Fruit fly (Drosophila melanogaster): Measurements from ENCODE around the gene CG14969.

Gene CG14969

dm6 chr3L:3382489-3382879 is 47.7 kb upstream of the CG14969 start (continued):
- TF ChIP-seq CG4617 (GFP tag; optimal IDR thresholded peaks at IDR 0.05; ENCODE audit: borderline replicate concordance) (peak; percentile 40), Lpt (GFP tag; optimal IDR thresholded peaks at IDR 0.05) (no peak), E2f2 (GFP tag; IDR thresholded peaks at IDR 0.05) (peak; percentile 48; the same call in 1 of the 2 replicates), CG10543 (GFP tag; optimal IDR thresholded peaks at IDR 0.05) (peak; percentile 51), Dad (GFP tag; optimal IDR thresholded peaks at IDR 0.05) (peak; percentile 76), CG6791 (GFP tag; IDR thresholded peaks at IDR 0.05; ENCODE audit: partially characterized antibody) (no peak), CG7372 (GFP tag; IDR thresholded peaks at IDR 0.05) (peak; percentile 74), CG33213 (GFP tag; optimal IDR thresholded peaks at IDR 0.05) (peak; percentile 70), ind (GFP tag; optimal IDR thresholded peaks at IDR 0.05) (peak; percentile 84), ac (GFP tag; optimal IDR thresholded peaks at IDR 0.05) (peak; percentile 45), CHES-1-like (GFP tag; optimal IDR thresholded peaks at IDR 0.05) (peak; percentile 62), wor (GFP tag; IDR thresholded peaks at IDR 0.05) (peak; percentile 64), CG13287 (GFP tag; IDR thresholded peaks at IDR 0.05; ENCODE audit: partially characterized antibody) (no peak), pan (optimal IDR thresholded peaks at IDR 0.05) (no peak), pan (GFP tag; optimal IDR thresholded peaks at IDR 0.05 in 1 of 2, IDR thresholded peaks at IDR 0.05 in 1 of 2) (peak in 1 of 2 experiments; percentile 89), gcm2 (GFP tag; optimal IDR thresholded peaks at IDR 0.05) (peak; percentile 56), pnt (GFP tag; optimal IDR thresholded peaks at IDR 0.05) (peak; percentile 75), CG15479 (GFP tag; optimal IDR thresholded peaks at IDR 0.05) (no peak), CG10959 (GFP tag; IDR thresholded peaks at IDR 0.05) (peak; percentile 81), tx (GFP tag; optimal IDR thresholded peaks at IDR 0.05) (peak; percentile 63), Aef1 (GFP tag; IDR thresholded peaks at IDR 0.05) (peak; percentile 77), Ssrp (tag; optimal IDR thresholded peaks at IDR 0.05) (peak; percentile 86), p53 (GFP tag; optimal IDR thresholded peaks at IDR 0.05) (peak; percentile 5), prd (optimal IDR thresholded peaks at IDR 0.05) (no peak), prd (GFP tag; IDR thresholded peaks at IDR 0.05) (peak; percentile 91), Six4 (GFP tag; optimal IDR thresholded peaks at IDR 0.05) (peak; percentile 81), ci (GFP tag; IDR thresholded peaks at IDR 0.05) (peak; percentile 87), C15 (GFP tag; IDR thresholded peaks at IDR 0.05) (peak; percentile 78; the same call in 2 of the 3 replicates), eve (GFP tag; optimal IDR thresholded peaks at IDR 0.05) (no peak), CG11723 (GFP tag; optimal IDR thresholded peaks at IDR 0.05) (peak; percentile 72), Meics (GFP tag; optimal IDR thresholded peaks at IDR 0.05) (peak; percentile 85), Sox100B (GFP tag; optimal IDR thresholded peaks at IDR 0.05) (peak; percentile 74), slou (GFP tag; optimal IDR thresholded peaks at IDR 0.05) (peak; percentile 48), ken (GFP tag; IDR thresholded peaks at IDR 0.05) (peak; percentile 83), slbo (GFP tag; IDR thresholded peaks at IDR 0.05) (peak; percentile 88), Vsx1 (GFP tag; optimal IDR thresholded peaks at IDR 0.05) (peak; percentile 65), croc (GFP tag; conservative IDR thresholded peaks at IDR 0.05) (peak; percentile 73; the same call in 2 of the 3 replicates), maf-S (GFP tag; optimal IDR thresholded peaks at IDR 0.05) (peak; percentile 76), CG31441 (GFP tag; IDR thresholded peaks at IDR 0.05) (peak; percentile 88), dm (GFP tag; optimal IDR thresholded peaks at IDR 0.05) (peak; percentile 33), CG4282 (GFP tag; optimal IDR thresholded peaks at IDR 0.05) (no peak), ash1 (GFP tag; optimal IDR thresholded peaks at IDR 0.05) (no peak), Jarid2 (GFP tag; optimal IDR thresholded peaks at IDR 0.05) (peak; percentile 22), bsh (GFP tag; optimal IDR thresholded peaks at IDR 0.05) (peak; percentile 20 to 90), ham (GFP tag; IDR thresholded peaks at IDR 0.05) (no peak), trh (GFP tag; optimal IDR thresholded peaks at IDR 0.05) (peak; percentile 71), da (GFP tag; optimal IDR thresholded peaks at IDR 0.05) (no peak), CG3065 (GFP tag; optimal IDR thresholded peaks at IDR 0.05) (peak; percentile 69), CG15269 (tag; optimal IDR thresholded peaks at IDR 0.05) (peak; percentile 89), D (optimal IDR thresholded peaks at IDR 0.05) (no peak), D (GFP tag; optimal IDR thresholded peaks at IDR 0.05) (peak; percentile 79), ato (GFP tag; IDR thresholded peaks at IDR 0.05; ENCODE audit: partially characterized antibody) (no peak)
